Worm (Caenorhabditis elegans): ENCODE data around the gene rcq-5.

rcq-5 gene

ce11 chrIII:4021866-4022265, 35.9 kb downstream of the rcq-5 start, which contains the start of gene tftc-5:
Gene tftc-5 (plus strand): TSS chrIII:4022166.
- TF ChIP-seq mep-1 (tag; optimal IDR thresholded peaks at IDR 0.05): no peak
- no peak for TF ChIP-seq vab-7 (GFP tag; IDR thresholded peaks at IDR 0.05)
- TF ChIP-seq dmd-9 (GFP tag; IDR thresholded peaks at IDR 0.05): no peak
- TF ChIP-seq aha-1 (tag): peak; percentile 62
- no peak for TF ChIP-seq fos-1 (tag; optimal IDR thresholded peaks at IDR 0.05)

- no peak for TF ChIP-seq fos-1 (tag; optimal IDR thresholded peaks at IDR 0.05)
- TF ChIP-seq Y48G9A.11 (GFP tag; IDR thresholded peaks at IDR 0.05): peak; percentile 75
- TF ChIP-seq mdt-29 (GFP tag; IDR thresholded peaks at IDR 0.05): peak; percentile 39; the same call in 1 of the 2 replicates
- peak; percentile 36 for TF ChIP-seq F49E8.2 (tag; optimal IDR thresholded peaks at IDR 0.05; ENCODE audit: borderline replicate concordance)
- TF ChIP-seq zip-11 (GFP tag; IDR thresholded peaks at IDR 0.05): no peak
- TF ChIP-seq lsy-2 (tag; optimal IDR thresholded peaks at IDR 0.05): peak; percentile 83 to 98
- 0 out of 2 replicates have a peak, but pooled peaks have one; percentile 64 for TF ChIP-seq hmg-1.1 (GFP tag; IDR thresholded peaks at IDR 0.05)
- no peak for TF ChIP-seq daf-8 (GFP tag; IDR thresholded peaks at IDR 0.05)
- no peak for TF ChIP-seq nhr-10 (tag; optimal IDR thresholded peaks at IDR 0.05)
- TF ChIP-seq hif-1 (tag; optimal IDR thresholded peaks at IDR 0.05): peak in 1 of 2 experiments; percentile 35
- peak; percentile 91 for TF ChIP-seq dpl-1 (GFP tag; optimal IDR thresholded peaks at IDR 0.05)
- TF ChIP-seq nhr-6 (tag; optimal IDR thresholded peaks at IDR 0.05): peak; percentile 54
- TF ChIP-seq hlh-30 (tag; optimal IDR thresholded peaks at IDR 0.05; ENCODE audit: insufficient read depth): peak; percentile 60
- TF ChIP-seq dmd-6 (GFP tag; IDR thresholded peaks at IDR 0.05): peak; percentile 42; the same call in 1 of the 2 replicates
- no peak for TF ChIP-seq pha-4 (GFP tag; IDR thresholded peaks at IDR 0.05)
- peak; percentile 36 for TF ChIP-seq pha-4 (tag; optimal IDR thresholded peaks at IDR 0.05)
- peak; percentile 5 for TF ChIP-seq rbr-2 (tag; optimal IDR thresholded peaks at IDR 0.05)
- no peak for TF ChIP-seq ceh-20 (GFP tag; IDR thresholded peaks at IDR 0.05)
- TF ChIP-seq nhr-25 (tag; optimal IDR thresholded peaks at IDR 0.05; ENCODE audit: borderline replicate concordance, insufficient read depth): no peak
- peak; percentile 71 for TF ChIP-seq mes-2 (tag; optimal IDR thresholded peaks at IDR 0.05; ENCODE audit: poor library complexity, severe bottlenecking)
- TF ChIP-seq unc-130 (GFP tag; optimal IDR thresholded peaks at IDR 0.05): peak; percentile 83
- peak; percentile 42 for TF ChIP-seq T20F7.1 (GFP tag; optimal IDR thresholded peaks at IDR 0.05)
- TF ChIP-seq arid-1 (GFP tag; conservative IDR thresholded peaks at IDR 0.05): no peak
- TF ChIP-seq dve-1 (tag; optimal IDR thresholded peaks at IDR 0.05; ENCODE audit: insufficient read depth): peak; percentile 52
- TF ChIP-seq ama-1 (optimal IDR thresholded peaks at IDR 0.05): peak; percentile 12
- TF ChIP-seq ztf-7 (tag; optimal IDR thresholded peaks at IDR 0.05): peak; percentile 12
- TF ChIP-seq mxl-3 (GFP tag; optimal IDR thresholded peaks at IDR 0.05): peak; percentile 2
- peak; percentile 80 for TF ChIP-seq lin-38 (GFP tag; IDR thresholded peaks at IDR 0.05)
- TF ChIP-seq unc-62 (GFP tag; optimal IDR thresholded peaks at IDR 0.05 in 1 of 2): peak in 1 of 2 experiments; percentile 58
- TF ChIP-seq unc-62 (tag; optimal IDR thresholded peaks at IDR 0.05): no peak
- no peak for TF ChIP-seq cey-2 (tag; optimal IDR thresholded peaks at IDR 0.05; ENCODE audit: borderline replicate concordance, insufficient read depth)
- peak; percentile 44; the same call in 1 of the 2 replicates for TF ChIP-seq snpc-1.2 (GFP tag; IDR thresholded peaks at IDR 0.05)
- peak; percentile 94 for TF ChIP-seq aha-1 (tag)
- TF ChIP-seq nhr-28 (tag; optimal IDR thresholded peaks at IDR 0.05): peak; percentile 58
- TF ChIP-seq lin-13 (GFP tag; optimal IDR thresholded peaks at IDR 0.05): peak; percentile 39
- peak; percentile 15; the same call in 1 of the 2 replicates for TF ChIP-seq lin-1 (GFP tag; IDR thresholded peaks at IDR 0.05)
- no peak for TF ChIP-seq hlh-11 (tag; optimal IDR thresholded peaks at IDR 0.05)
- 0 out of 2 replicates have a peak, but pooled peaks have one; percentile 48 for TF ChIP-seq ctbp-1 (GFP tag; IDR thresholded peaks at IDR 0.05)
- 0 out of 2 replicates have a peak, but pooled peaks have one; percentile 22 for TF ChIP-seq dmd-9 (GFP tag; IDR thresholded peaks at IDR 0.05)
- TF ChIP-seq mep-1 (tag; optimal IDR thresholded peaks at IDR 0.05): peak; percentile 59
These were observed 38.0 kb downstream of the rcq-5 start, which contains the start of gene snpc-3.4 for ce11 chrIII:4019801-4020200. Gene snpc-3.4 (plus strand): TSS chrIII:4020037.

All from whole organism, L4 larva.